Worm (Caenorhabditis elegans) whole organism, L3 larva: Measurements from ENCODE around the gene glrx-21.

ENCODE experiments used
- R02D3.7 ChIP-seq: fragments of 150-350 bp; optimal IDR thresholded peaks from 2 replicates; lab custom pipeline; 2014; ENCODE audit warnings: missing biosample characterization, missing genetic modification characterization
- ceh-16 ChIP-seq: sonication (generic microtip); optimal IDR thresholded peaks from 2 replicates; lab custom pipeline; 2017; ENCODE audit warnings: missing biosample characterization, missing genetic modification characterization
- eor-1 ChIP-seq, 2 experiments: fragments of 150-350 bp; optimal IDR thresholded peaks; 2 replicates each; lab custom pipeline; 2014 to 2018; ENCODE audit warnings: missing biosample characterization in 2 of 2, missing genetic modification characterization in 2 of 2
- fos-1 ChIP-seq: fragments of 150-350 bp; optimal IDR thresholded peaks from 2 replicates; lab custom pipeline; 2014; ENCODE audit warnings: missing biosample characterization, missing genetic modification characterization
- jun-1 ChIP-seq: fragments of 150-350 bp; optimal IDR thresholded peaks from 2 replicates; lab custom pipeline; 2014; ENCODE audit warnings: missing biosample characterization, missing genetic modification reagents, missing genetic modification characterization
- lin-15B ChIP-seq: fragments of 150-350 bp; optimal IDR thresholded peaks from 2 replicates; lab custom pipeline; 2014; ENCODE audit warnings: missing biosample characterization, missing genetic modification characterization
- mdl-1 ChIP-seq: fragments of 150-350 bp; optimal IDR thresholded peaks from 2 replicates; lab custom pipeline; 2014; ENCODE audit warnings: missing biosample characterization, missing genetic modification characterization
- nhr-28 ChIP-seq: fragments of 150-350 bp; optimal IDR thresholded peaks from 2 replicates; lab custom pipeline; 2014; ENCODE audit warnings: missing biosample characterization, missing genetic modification characterization
- pqm-1 ChIP-seq: fragments of 150-350 bp; optimal IDR thresholded peaks from 2 replicates; lab custom pipeline; 2017; ENCODE audit warnings: missing biosample characterization, missing genetic modification characterization, inconsistent platforms
- skn-1 ChIP-seq: fragments of 150-350 bp; optimal IDR thresholded peaks from 2 replicates; lab custom pipeline; 2014; ENCODE audit warnings: missing biosample characterization, missing genetic modification characterization
- tbx-2 ChIP-seq: sonication (generic microtip); optimal IDR thresholded peaks from 2 replicates; lab custom pipeline; 2016; ENCODE audit warnings: mild to moderate bottlenecking, missing genetic modification characterization, missing compliant biosample characterization
- unc-39 ChIP-seq: sonication (generic microtip); optimal IDR thresholded peaks from 4 replicates; lab custom pipeline; 2017; ENCODE audit warnings: missing biosample characterization, missing genetic modification characterization
- unc-62 ChIP-seq: fragments of 150-350 bp; sonication (generic microtip); optimal IDR thresholded peaks from 4 replicates; lab custom pipeline; 2014; ENCODE audit warnings: missing biosample characterization, missing genetic modification reagents, missing genetic modification characterization

- TF ChIP-seq unc-62 (GFP tag; lab: Kevin White, UChicago) (no peak), skn-1 (no peak), lin-15B (no peak), tbx-2 (tag; lab: Kevin White, UChicago) (no peak), unc-39 (tag; lab: Kevin White, UChicago) (no peak), ceh-16 (no peak), jun-1 (tag; lab: Kevin White, UChicago) (no peak), mdl-1 (tag; lab: Kevin White, UChicago) (no peak), R02D3.7 (no peak), pqm-1 (tag; lab: Kevin White, UChicago) (no peak), nhr-28 (no peak), eor-1 (tag; optimal IDR thresholded peaks at IDR 0.05; lab: Kevin White, UChicago) (no peak), fos-1 (tag; lab: Kevin White, UChicago) (no peak)
Measured at ce11 chrIII:5334517-5335049, 11.3 kb downstream of the glrx-21 start.
